Fruit fly (Drosophila melanogaster) whole organism: ENCODE results near the gene CG5062.

Experiments
- CG8478 ChIP-seq: fragments of >200 bp; optimal IDR thresholded peaks from 2 replicates; lab custom pipeline; 2018; ENCODE audit warnings: inconsistent platforms
- Dll ChIP-seq: fragments of >200 bp; optimal IDR thresholded peaks from 2 replicates; lab custom pipeline; 2017
- psq ChIP-seq: fragments of >200 bp; optimal IDR thresholded peaks from 2 replicates; lab custom pipeline; 2017

dm6 chrX:5206152-5206551, 24.0 kb upstream of the CG5062 start:
- TF ChIP-seq psq (no peak), CG8478 (lab: Kevin White, UChicago) (no peak), Dll (no peak)
